Worm (Caenorhabditis elegans) whole organism, mixed stage, embryonic: ENCODE results near the gene Y17G9A.2.

Experiments
- ces-1 ChIP-seq: fragments of 150-350 bp; optimal IDR thresholded peaks from 2 replicates; lab custom pipeline; 2014; ENCODE audit warnings: missing biosample characterization, missing genetic modification reagents, missing genetic modification characterization
- lin-13 ChIP-seq: fragments of 150-350 bp; optimal IDR thresholded peaks from 2 replicates; lab custom pipeline; 2014; ENCODE audit warnings: missing biosample characterization, missing genetic modification characterization
- nhr-76 ChIP-seq: sonication (generic microtip); optimal IDR thresholded peaks from 2 replicates; lab custom pipeline; 2017; ENCODE audit warnings: missing biosample characterization, missing genetic modification characterization
- snpc-4 ChIP-seq: fragments of 150-350 bp; optimal IDR thresholded peaks from 2 replicates; lab custom pipeline; 2014; ENCODE audit warnings: missing biosample characterization, missing genetic modification characterization

DNA sequence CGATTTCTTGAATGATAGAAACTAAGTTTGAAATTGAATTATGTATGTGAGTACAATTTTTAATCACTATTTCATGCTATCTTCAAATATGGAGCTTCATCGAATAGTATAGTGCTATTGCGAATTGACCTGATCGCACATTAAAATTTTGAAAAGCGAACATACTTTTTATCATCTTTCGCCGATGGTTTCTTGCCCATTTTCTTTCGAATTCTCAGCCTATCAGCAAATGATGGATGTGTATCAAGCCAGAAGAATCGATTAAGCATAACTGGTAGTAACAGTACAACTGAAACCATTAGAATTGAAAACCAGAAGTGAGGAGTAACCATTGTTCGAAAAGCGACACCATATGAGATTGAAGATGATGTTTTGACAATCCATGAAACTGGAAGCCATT, 26.5 kb downstream of the Y17G9A.2 start:
- TF ChIP-seq nhr-76 (no peak), ces-1 (GFP tag; lab: Kevin White, UChicago) (no peak), lin-13 (tag; lab: Kevin White, UChicago) (no peak), snpc-4 (tag; lab: Kevin White, UChicago) (no peak)
